Comparison of ENCODE assay signal across 1 fruit fly cellular context in genomic region chr2L:1166326-1166725, dm6.
TF ChIP-seq lines count a peak whose summit lies in the region.

Gene CG14341 (plus strand): TSS chr2L:1166506.

TF ChIP-seq in whole organism, embryonic, 481 proteins besides CTCF, POLR2A, EP300 and RAD21 (continued from another document):
- TF ChIP-seq pzg (GFP tag; optimal IDR thresholded peaks at IDR 0.05; lab: Kevin White, UChicago), result peak; percentile 35
- no peak for TF ChIP-seq nom (GFP tag; optimal IDR thresholded peaks at IDR 0.05; lab: Kevin White, UChicago)
- no peak for TF ChIP-seq gcm2 (GFP tag; optimal IDR thresholded peaks at IDR 0.05; lab: Kevin White, UChicago)
- TF ChIP-seq Chrac-16 (GFP tag; optimal IDR thresholded peaks at IDR 0.05; lab: Kevin White, UChicago), result no peak
- peak; percentile 53; the same call in 2 of the 4 replicates for TF ChIP-seq Dll (GFP tag; IDR thresholded peaks at IDR 0.05; lab: Robert Waterston, UW; ENCODE audit: partially characterized antibody)
- TF ChIP-seq Ets97D (GFP tag; optimal IDR thresholded peaks at IDR 0.05; lab: Kevin White, UChicago), result peak; percentile 1
- no peak for TF ChIP-seq CG18599 (GFP tag; optimal IDR thresholded peaks at IDR 0.05; lab: Kevin White, UChicago)
- TF ChIP-seq CG34224 (GFP tag; IDR thresholded peaks at IDR 0.05; lab: Robert Waterston, UW; ENCODE audit: partially characterized antibody), result peak; percentile 33; the same call in 2 of the 3 replicates
- no peak for TF ChIP-seq CG10209 (GFP tag; optimal IDR thresholded peaks at IDR 0.05; lab: Kevin White, UChicago)
- peak; percentile 16; the same call in 1 of the 3 replicates for TF ChIP-seq Doc3 (GFP tag; IDR thresholded peaks at IDR 0.05; lab: Robert Waterston, UW; ENCODE audit: partially characterized antibody)
- peak; percentile 91 for TF ChIP-seq Myb (GFP tag; optimal IDR thresholded peaks at IDR 0.05; lab: Kevin White, UChicago)
- no peak for TF ChIP-seq Drgx (GFP tag; IDR thresholded peaks at IDR 0.05; lab: Robert Waterston, UW)
- 0 out of 2 replicates have a peak, but pooled peaks have one; percentile 10 for TF ChIP-seq ato (GFP tag; IDR thresholded peaks at IDR 0.05; lab: Robert Waterston, UW; ENCODE audit: partially characterized antibody)
- TF ChIP-seq CG7928 (GFP tag; optimal IDR thresholded peaks at IDR 0.05; lab: Kevin White, UChicago), result no peak
- TF ChIP-seq ttk (GFP tag; IDR thresholded peaks at IDR 0.05; lab: Robert Waterston, UW), result no peak
- TF ChIP-seq CG10267 (tag; optimal IDR thresholded peaks at IDR 0.05; lab: Kevin White, UChicago), result peak; percentile 76
- peak; percentile 2 for TF ChIP-seq CG12659 (GFP tag; optimal IDR thresholded peaks at IDR 0.05; lab: Kevin White, UChicago)
- TF ChIP-seq BEAF-32 (GFP tag; optimal IDR thresholded peaks at IDR 0.05; lab: Kevin White, UChicago), result peak; percentile 35
